Worm (Caenorhabditis elegans) whole organism, early embryonic: ENCODE data around the gene afmd-1.

ENCODE experiments used
- B0310.2 ChIP-seq: sonication (generic microtip); optimal IDR thresholded peaks from 2 replicates; lab custom pipeline; 2016; ENCODE audit warnings: mild to moderate bottlenecking, missing genetic modification characterization, missing compliant biosample characterization
- F13C5.2 ChIP-seq: sonication (generic microtip); optimal IDR thresholded peaks from 2 replicates; lab custom pipeline; 2017; ENCODE audit warnings: mild to moderate bottlenecking, missing genetic modification characterization, inconsistent platforms, missing compliant biosample characterization
- aly-1 ChIP-seq: sonication (generic microtip); optimal IDR thresholded peaks from 2 replicates; lab custom pipeline; 2016; ENCODE audit warnings: missing genetic modification characterization, missing compliant biosample characterization
- ama-1 ChIP-seq: fragments of 150-350 bp; optimal IDR thresholded peaks from 2 replicates; lab custom pipeline; 2014
- ceh-13 ChIP-seq: fragments of 200-800 bp; sonication (Bioruptor generic); optimal IDR thresholded peaks from 2 replicates; lab custom pipeline; 2018; ENCODE audit warnings: mild to moderate bottlenecking, missing genetic modification characterization, missing compliant biosample characterization
- ets-7 ChIP-seq: sonication (generic microtip); optimal IDR thresholded peaks from 2 replicates; lab custom pipeline; 2016; ENCODE audit warnings: missing genotype, missing genetic modification characterization, missing compliant biosample characterization
- hmbx-1 ChIP-seq: sonication (generic microtip); optimal IDR thresholded peaks from 2 replicates; lab custom pipeline; 2016; ENCODE audit warnings: mild to moderate bottlenecking, missing genetic modification characterization, missing compliant biosample characterization
- hmg-4 ChIP-seq: fragments of 200-800 bp; sonication (Bioruptor generic); optimal IDR thresholded peaks from 2 replicates; lab custom pipeline; 2018; ENCODE audit warnings: mild to moderate bottlenecking, missing genetic modification characterization, missing compliant biosample characterization
- hnd-1 ChIP-seq: sonication (generic microtip); optimal IDR thresholded peaks from 2 replicates; lab custom pipeline; 2016; ENCODE audit warnings: missing genetic modification characterization, missing compliant biosample characterization
- pes-1 ChIP-seq: fragments of 200-800 bp; sonication (Bioruptor generic); IDR thresholded peaks from 2 replicates; pipeline ENCODE4 v1.3.6; 2022; ENCODE audit warnings: missing genetic modification reagents, missing genetic modification characterization, missing compliant biosample characterization
- scrt-1 ChIP-seq: fragments of 200-800 bp; sonication (Bioruptor generic); IDR thresholded peaks from 2 replicates; pipeline ENCODE4 v1.3.6; 2022; ENCODE audit warnings: missing genetic modification characterization, missing compliant biosample characterization
- sea-1 ChIP-seq: fragments of 200-800 bp; sonication (Bioruptor generic); conservative IDR thresholded peaks from 2 replicates; pipeline ENCODE4 v1.3.6; 2022; ENCODE audit warnings: missing genetic modification characterization, missing compliant biosample characterization
- tbx-11 ChIP-seq: fragments of 200-800 bp; sonication (Bioruptor generic); IDR thresholded peaks from 2 replicates; pipeline ENCODE4 v1.3.6; 2022; ENCODE audit warnings: missing genetic modification characterization, missing compliant biosample characterization
- tbx-37 ChIP-seq: fragments of 200-800 bp; sonication (Bioruptor generic); conservative IDR thresholded peaks from 2 replicates; pipeline ENCODE4 v1.3.6; 2022; ENCODE audit warnings: missing genetic modification reagents, missing genetic modification characterization, missing compliant biosample characterization
- tra-4 ChIP-seq: sonication (generic microtip); optimal IDR thresholded peaks from 2 replicates; lab custom pipeline; 2017; ENCODE audit warnings: missing genetic modification characterization, missing compliant biosample characterization

afmd-1 gene

ce11 chrIV:7291957-7292356 is 47.9 kb downstream of the afmd-1 start, which contains the start of gene F42C5.4:
Gene F42C5.4 (minus strand): TSS chrIV:7292127.
- no peak for TF ChIP-seq hmbx-1 (tag; lab: Kevin White, UChicago)
- TF ChIP-seq hnd-1 (tag; lab: Kevin White, UChicago) = no peak
- no peak for TF ChIP-seq pes-1 (GFP tag; lab: Robert Waterston, UW)
- no peak for TF ChIP-seq tbx-11 (GFP tag; lab: Robert Waterston, UW)
- no peak for TF ChIP-seq B0310.2 (tag; lab: Kevin White, UChicago)
- TF ChIP-seq tra-4 = no peak
- no peak for TF ChIP-seq aly-1 (tag; lab: Kevin White, UChicago)
- TF ChIP-seq F13C5.2 = no peak
- TF ChIP-seq scrt-1 = no peak
- TF ChIP-seq ama-1 (lab: Kevin White, UChicago) = no peak
- no peak for TF ChIP-seq ets-7 (tag; lab: Kevin White, UChicago)
- TF ChIP-seq tbx-37 (GFP tag; lab: Robert Waterston, UW) = no peak
- TF ChIP-seq hmg-4 (GFP tag; lab: Kevin White, UChicago) = no peak
- TF ChIP-seq sea-1 (GFP tag; lab: Robert Waterston, UW) = no peak
- TF ChIP-seq ceh-13 (GFP tag; lab: Kevin White, UChicago) = no peak

ce11 chrIV:7294121-7294520 is 50.1 kb downstream of the afmd-1 start, which contains the start of gene F42C5.5:
Gene F42C5.5 (minus strand): TSS chrIV:7294221.
- TF ChIP-seq hmbx-1 (tag; lab: Kevin White, UChicago) (no peak), F13C5.2 (no peak), pes-1 (GFP tag; lab: Robert Waterston, UW) (no peak), aly-1 (tag; lab: Kevin White, UChicago) (no peak), ama-1 (lab: Kevin White, UChicago) (no peak), tra-4 (no peak), tbx-11 (GFP tag; lab: Robert Waterston, UW) (no peak)
